Worm (Caenorhabditis elegans) whole organism, L2 larva: ENCODE results near the gene mnp-1.
"Not testable (repeated sequence)": the region's sequence is repeated elsewhere in the genome, so short reads cannot be mapped to it uniquely, and the experiment has no call there.

Source experiments
- C34F6.9 ChIP-seq: fragments of 150-350 bp; optimal IDR thresholded peaks from 2 replicates; lab custom pipeline; 2014; ENCODE audit warnings: missing biosample characterization, missing genetic modification characterization
- F13H6.1 ChIP-seq: sonication (generic microtip); optimal IDR thresholded peaks from 2 replicates; lab custom pipeline; 2016; ENCODE audit warnings: missing genetic modification characterization, missing compliant biosample characterization
- R02D3.7 ChIP-seq: fragments of 150-350 bp; optimal IDR thresholded peaks from 2 replicates; lab custom pipeline; 2014; ENCODE audit warnings: missing biosample characterization, missing genetic modification characterization
- Y55F3AM.14 ChIP-seq: fragments of 200-800 bp; sonication (Bioruptor generic); optimal IDR thresholded peaks from 2 replicates; lab custom pipeline; 2018; ENCODE audit warnings: mild to moderate bottlenecking, missing genetic modification characterization, missing compliant biosample characterization
- alr-1 ChIP-seq: fragments of 150-350 bp; optimal IDR thresholded peaks from 2 replicates; lab custom pipeline; 2014; ENCODE audit warnings: missing biosample characterization, missing genetic modification characterization
- aly-2 ChIP-seq: fragments of 150-350 bp; optimal IDR thresholded peaks from 2 replicates; lab custom pipeline; 2014; ENCODE audit warnings: missing biosample characterization, missing genetic modification characterization
- ama-1 ChIP-seq: fragments of 150-350 bp; optimal IDR thresholded peaks from 2 replicates; lab custom pipeline; 2018; ENCODE audit warnings: inconsistent platforms
- ceh-16 ChIP-seq: fragments of 150-350 bp; optimal IDR thresholded peaks from 2 replicates; lab custom pipeline; 2014; ENCODE audit warnings: missing biosample characterization, missing genetic modification characterization
- ceh-82 ChIP-seq: fragments of 150-350 bp; optimal IDR thresholded peaks from 2 replicates; lab custom pipeline; 2014; ENCODE audit warnings: missing biosample characterization, missing genetic modification characterization
- crh-2 ChIP-seq: sonication (generic microtip); optimal IDR thresholded peaks from 2 replicates; lab custom pipeline; 2017; ENCODE audit warnings: missing biosample characterization, missing genetic modification characterization
- elt-1 ChIP-seq: fragments of 150-350 bp; optimal IDR thresholded peaks from 2 replicates; lab custom pipeline; 2014; ENCODE audit warnings: missing biosample characterization, missing genetic modification characterization
- elt-3 ChIP-seq: sonication (generic microtip); optimal IDR thresholded peaks from 2 replicates; lab custom pipeline; 2017; ENCODE audit warnings: missing biosample characterization, missing genetic modification characterization
- fos-1 ChIP-seq: fragments of 150-350 bp; optimal IDR thresholded peaks from 2 replicates; lab custom pipeline; 2014; ENCODE audit warnings: missing biosample characterization, missing genetic modification characterization
- gmeb-1 ChIP-seq: fragments of 150-350 bp; optimal IDR thresholded peaks from 2 replicates; lab custom pipeline; 2014; ENCODE audit warnings: missing biosample characterization, missing genetic modification characterization
- lin-11 ChIP-seq: fragments of 150-350 bp; sonication (generic microtip); optimal IDR thresholded peaks from 2 replicates; lab custom pipeline; 2014; ENCODE audit warnings: missing biosample characterization, missing genetic modification characterization, inconsistent platforms, mixed read lengths
- lin-13 ChIP-seq: fragments of 150-350 bp; optimal IDR thresholded peaks from 2 replicates; lab custom pipeline; 2014; ENCODE audit warnings: missing biosample characterization, missing genetic modification reagents, missing genetic modification characterization
- lsy-2 ChIP-seq, 2 experiments: fragments of 150-350 bp in 1 of 2; sonication (generic microtip) in 1 of 2; optimal IDR thresholded peaks; 2 replicates each; lab custom pipeline; 2014 to 2017; ENCODE audit warnings: missing biosample characterization in 2 of 2, missing genetic modification characterization in 2 of 2
- mbf-1 ChIP-seq: sonication (generic microtip); optimal IDR thresholded peaks from 2 replicates; lab custom pipeline; 2017; ENCODE audit warnings: missing biosample characterization, missing genetic modification characterization
- nhr-10 ChIP-seq: sonication (generic microtip); optimal IDR thresholded peaks from 2 replicates; lab custom pipeline; 2017; ENCODE audit warnings: missing biosample characterization, missing genetic modification characterization
- nhr-11 ChIP-seq: fragments of 150-350 bp; optimal IDR thresholded peaks from 2 replicates; lab custom pipeline; 2014; ENCODE audit warnings: missing biosample characterization, missing genetic modification characterization
- nhr-12 ChIP-seq: fragments of 150-350 bp; optimal IDR thresholded peaks from 2 replicates; lab custom pipeline; 2014; ENCODE audit warnings: missing biosample characterization, missing genetic modification characterization
- nhr-129 ChIP-seq: fragments of 150-350 bp; optimal IDR thresholded peaks from 2 replicates; lab custom pipeline; 2014; ENCODE audit warnings: missing biosample characterization, missing genetic modification characterization
- nhr-21 ChIP-seq: fragments of 150-350 bp; optimal IDR thresholded peaks from 2 replicates; lab custom pipeline; 2014; ENCODE audit warnings: missing biosample characterization, missing genetic modification characterization
- nhr-25 ChIP-seq: fragments of 150-350 bp; sonication (generic microtip); optimal IDR thresholded peaks from 3 replicates; lab custom pipeline; 2014; ENCODE audit warnings: missing biosample characterization, missing genetic modification characterization
- nhr-6 ChIP-seq: fragments of 150-350 bp; optimal IDR thresholded peaks from 2 replicates; lab custom pipeline; 2014; ENCODE audit warnings: missing biosample characterization, missing genetic modification characterization
- peb-1 ChIP-seq: fragments of 150-350 bp; optimal IDR thresholded peaks from 2 replicates; lab custom pipeline; 2014; ENCODE audit warnings: missing biosample characterization, missing genetic modification characterization
- sem-4 ChIP-seq: fragments of 150-350 bp; optimal IDR thresholded peaks from 2 replicates; lab custom pipeline; 2014; ENCODE audit warnings: missing biosample characterization, missing genetic modification reagents, missing genetic modification characterization
- sma-3 ChIP-seq: sonication (generic microtip); optimal IDR thresholded peaks from 2 replicates; lab custom pipeline; 2016; ENCODE audit warnings: missing genetic modification reagents, missing genetic modification characterization, missing compliant biosample characterization
- sma-9 ChIP-seq, 2 experiments: fragments of 150-350 bp in 1 of 2; sonication (generic microtip) in 1 of 2; optimal IDR thresholded peaks; 2 replicates each; lab custom pipeline; 2014 to 2016; ENCODE audit warnings: missing genetic modification characterization in 2 of 2, mild to moderate bottlenecking in 1 of 2, missing biosample characterization in 1 of 2, missing compliant biosample characterization in 1 of 2, missing genetic modification reagents in 1 of 2, moderate library complexity in 1 of 2
- snpc-4 ChIP-seq: fragments of 150-350 bp; optimal IDR thresholded peaks from 2 replicates; lab custom pipeline; 2014; ENCODE audit warnings: missing biosample characterization, missing genetic modification characterization
- unc-39 ChIP-seq: fragments of 150-350 bp; optimal IDR thresholded peaks from 2 replicates; lab custom pipeline; 2014; ENCODE audit warnings: missing biosample characterization, missing genetic modification characterization
- unc-55 ChIP-seq: fragments of 150-350 bp; sonication (generic microtip); optimal IDR thresholded peaks from 3 replicates; lab custom pipeline; 2014; ENCODE audit warnings: missing biosample characterization, missing genetic modification reagents, missing genetic modification characterization
- zag-1 ChIP-seq: fragments of 150-350 bp; optimal IDR thresholded peaks from 2 replicates; lab custom pipeline; 2014; ENCODE audit warnings: missing biosample characterization, missing genetic modification characterization
- ztf-1 ChIP-seq: fragments of 200-800 bp; sonication (Bioruptor generic); conservative IDR thresholded peaks from 2 replicates; pipeline ENCODE4 v1.3.6; 2022; ENCODE audit warnings: missing genetic modification characterization, missing compliant biosample characterization
- ztf-4 ChIP-seq: fragments of 150-350 bp; optimal IDR thresholded peaks from 2 replicates; lab custom pipeline; 2014; ENCODE audit warnings: missing biosample characterization, missing genetic modification characterization

The mnp-1 gene

DNA sequence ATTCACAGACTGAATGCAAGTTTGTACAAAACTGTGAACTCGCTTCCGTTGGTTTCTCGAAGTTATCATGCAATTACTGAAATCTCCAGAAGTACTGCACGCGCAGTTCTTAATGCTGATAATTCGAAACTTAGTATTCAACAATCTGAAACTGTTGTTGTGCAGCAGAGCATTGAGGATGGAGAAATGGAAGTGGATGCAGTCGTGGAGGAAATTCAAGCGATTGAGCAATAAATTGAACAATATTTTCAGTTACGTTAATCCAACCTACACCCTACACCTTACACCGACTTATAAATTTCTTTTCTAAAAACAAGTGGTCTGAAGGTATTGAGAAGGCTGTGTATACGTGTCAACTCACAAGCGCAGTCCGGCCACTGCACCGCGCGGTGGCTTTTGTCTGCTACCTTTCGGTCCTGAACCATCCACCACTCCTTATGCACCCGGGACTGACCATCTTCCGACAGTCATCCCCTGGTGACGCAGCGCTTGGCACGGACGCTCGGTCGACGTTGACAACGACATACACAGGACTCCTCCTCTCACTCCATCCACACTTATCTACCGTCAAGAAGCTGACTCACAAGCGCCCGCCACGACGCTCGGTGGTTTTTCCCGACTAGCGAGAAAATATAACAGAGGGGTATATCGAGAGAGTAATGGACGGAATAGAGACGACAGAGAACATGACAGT is 22.4 kb downstream of the mnp-1 start:
- TF ChIP-seq sma-3 (GFP tag; lab: Kevin White, UChicago): peak; percentile 58
- peak; percentile 56 for TF ChIP-seq crh-2 (tag; lab: Kevin White, UChicago)
- TF ChIP-seq Y55F3AM.14 (GFP tag; lab: Kevin White, UChicago): peak; percentile 32
- TF ChIP-seq lsy-2 (tag; optimal IDR thresholded peaks at IDR 0.05; lab: Kevin White, UChicago): peak in 1 of 2 experiments; percentile 62
- TF ChIP-seq C34F6.9: peak; percentile 20
- TF ChIP-seq gmeb-1: peak; percentile 35
- peak; percentile 9 for TF ChIP-seq ceh-16 (tag; lab: Kevin White, UChicago)
- TF ChIP-seq unc-55 (GFP tag; lab: Kevin White, UChicago): peak; percentile 34
- TF ChIP-seq nhr-25 (tag; lab: Kevin White, UChicago): peak; percentile 47
- TF ChIP-seq lin-13: peak; percentile 65
- TF ChIP-seq sem-4 (tag; lab: Kevin White, UChicago): peak; percentile 8
- peak; percentile 46 for TF ChIP-seq nhr-129 (tag; lab: Kevin White, UChicago)
- TF ChIP-seq nhr-21 (tag; lab: Kevin White, UChicago): peak; percentile 63
- peak; percentile 33 for TF ChIP-seq sma-9 (GFP tag; optimal IDR thresholded peaks at IDR 0.05; lab: Kevin White, UChicago)
- not testable (repeated sequence) for TF ChIP-seq sma-9 (tag; optimal IDR thresholded peaks at IDR 0.05; lab: Kevin White, UChicago)
- peak; percentile 26 for TF ChIP-seq mbf-1 (tag; lab: Kevin White, UChicago)
- peak; percentile 25 for TF ChIP-seq nhr-6 (tag; lab: Kevin White, UChicago)
- peak; percentile 62 for TF ChIP-seq fos-1 (tag; lab: Kevin White, UChicago)
- peak; percentile 53 for TF ChIP-seq F13H6.1 (tag; lab: Kevin White, UChicago)

DNA sequence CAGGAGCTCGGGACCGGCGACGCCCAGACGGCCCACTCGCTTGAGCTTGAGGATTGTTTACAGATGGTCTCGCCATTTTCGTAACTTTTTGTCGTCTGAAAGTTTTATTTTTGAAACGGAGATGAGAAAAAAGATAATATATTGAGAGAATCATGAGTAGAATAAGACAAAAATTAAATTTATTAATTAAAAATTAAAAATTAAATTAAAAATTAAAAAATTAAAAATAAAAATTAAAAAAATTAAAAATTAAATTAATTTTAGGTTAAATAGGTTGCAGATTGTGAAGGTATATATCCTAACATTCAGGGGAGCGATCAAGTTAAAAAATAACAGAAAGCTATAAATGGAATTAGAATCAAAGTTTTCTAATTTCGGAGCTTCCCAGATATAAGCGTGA is 23.3 kb downstream of the mnp-1 start, which contains the start of gene B0284.3:
Gene B0284.3, minus strand, starts transcription at position 101 of the 400 bp plus-strand sequence.
- TF ChIP-seq ama-1 (lab: Kevin White, UChicago) (no peak), C34F6.9 (no peak), gmeb-1 (no peak), zag-1 (tag; lab: Kevin White, UChicago) (no peak), aly-2 (tag; lab: Kevin White, UChicago) (no peak), unc-39 (tag; lab: Kevin White, UChicago) (no peak), snpc-4 (no peak), nhr-10 (tag; lab: Kevin White, UChicago) (no peak), elt-3 (tag; lab: Kevin White, UChicago) (no peak), nhr-129 (tag; lab: Kevin White, UChicago) (no peak), lin-11 (tag; lab: Kevin White, UChicago) (no peak), ceh-16 (tag; lab: Kevin White, UChicago) (no peak), nhr-11 (no peak), crh-2 (tag; lab: Kevin White, UChicago) (no peak), nhr-21 (tag; lab: Kevin White, UChicago) (no peak), nhr-12 (tag; lab: Kevin White, UChicago) (no peak), R02D3.7 (no peak), lin-13 (no peak), ztf-1 (GFP tag; lab: Robert Waterston, UW) (no peak), ceh-82 (tag; lab: Kevin White, UChicago) (no peak)
- TF ChIP-seq, all 48 proteins: peak for 0

DNA sequence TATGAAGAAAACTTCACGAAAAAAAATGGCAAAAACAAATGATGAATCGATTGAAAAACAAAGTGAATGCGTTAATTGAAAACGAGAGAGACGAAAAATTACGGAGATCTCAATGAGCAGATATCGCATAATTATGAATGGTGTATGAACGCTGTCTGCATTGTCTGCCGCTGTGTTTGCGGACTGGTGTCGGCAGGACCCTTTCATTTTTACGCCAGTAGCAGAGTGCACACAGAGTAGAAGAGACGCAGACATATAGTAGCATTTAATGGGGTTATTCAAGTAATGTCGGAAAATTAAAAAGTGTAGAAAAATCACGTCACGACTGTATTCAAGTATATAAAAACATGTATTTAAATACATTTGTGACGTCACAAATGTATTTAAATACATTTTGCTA is 24.4 kb downstream of the mnp-1 start:
- no peak for TF ChIP-seq alr-1 (tag; lab: Kevin White, UChicago)
- TF ChIP-seq C34F6.9: peak; percentile 20

DNA sequence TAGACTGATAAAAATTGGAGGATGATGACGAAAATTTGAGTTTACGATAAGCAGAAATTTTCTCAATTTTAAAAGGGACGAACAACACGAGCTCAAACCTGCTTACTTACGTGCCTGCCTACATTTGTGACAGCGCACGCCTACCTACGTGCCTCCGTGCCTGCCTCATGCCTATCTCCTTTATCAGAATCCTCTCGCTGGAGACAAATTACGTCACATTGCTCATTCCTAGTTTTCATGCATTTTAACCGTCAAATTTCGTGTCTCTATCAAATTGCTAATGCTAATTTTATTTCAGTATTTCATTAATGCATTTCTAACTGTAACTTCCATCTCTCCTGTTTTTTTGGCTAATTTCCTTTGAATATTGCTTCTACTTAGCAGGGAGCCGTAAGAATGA is 24.9 kb downstream of the mnp-1 start, which contains the start of gene pals-27:
Gene pals-27, plus strand, starts transcription at position 301 of the 400 bp plus-strand sequence.
- TF ChIP-seq sma-3 (GFP tag; lab: Kevin White, UChicago) (no peak), peb-1 (no peak), F13H6.1 (tag; lab: Kevin White, UChicago) (no peak), crh-2 (tag; lab: Kevin White, UChicago) (no peak), sma-9 (GFP tag; optimal IDR thresholded peaks at IDR 0.05; lab: Kevin White, UChicago) (no peak), sma-9 (tag; optimal IDR thresholded peaks at IDR 0.05; lab: Kevin White, UChicago) (no peak)

DNA sequence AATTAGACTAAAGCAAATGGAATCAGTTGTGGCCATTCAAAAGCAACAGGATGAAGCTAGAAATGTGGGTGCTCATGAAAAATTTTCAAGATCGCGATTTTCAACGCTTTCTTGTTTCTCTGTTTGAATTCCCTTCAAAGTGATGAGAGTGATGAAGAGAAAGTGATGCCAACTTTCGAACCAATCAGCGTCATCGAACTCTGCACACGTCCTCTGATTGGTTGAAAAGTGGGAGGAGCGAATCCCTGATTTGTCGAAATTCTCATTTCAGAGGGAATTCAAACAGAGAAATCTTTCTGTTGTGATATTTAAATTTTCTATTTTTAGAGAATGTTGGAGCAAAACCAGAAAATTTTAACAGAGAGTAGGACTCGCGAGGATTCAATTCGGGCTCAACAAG is 25.7 kb downstream of the mnp-1 start:
- TF ChIP-seq snpc-4 (no peak), ztf-4 (tag; lab: Kevin White, UChicago) (no peak), elt-1 (tag; lab: Kevin White, UChicago) (no peak), lin-11 (tag; lab: Kevin White, UChicago) (no peak), sma-3 (GFP tag; lab: Kevin White, UChicago) (no peak), fos-1 (tag; lab: Kevin White, UChicago) (no peak), ama-1 (lab: Kevin White, UChicago) (no peak), C34F6.9 (no peak), nhr-25 (tag; lab: Kevin White, UChicago) (no peak), zag-1 (tag; lab: Kevin White, UChicago) (no peak)
